Fruit fly (Drosophila melanogaster) whole organism, wandering third instar larva: ENCODE measurements around the gene asf1.

ENCODE experiments used
- Abd-B ChIP-seq: fragments of >200 bp; optimal IDR thresholded peaks from 2 replicates; lab custom pipeline; 2017; ENCODE audit warnings: missing biosample characterization, missing genetic modification characterization
- Myc ChIP-seq: fragments of >200 bp; optimal IDR thresholded peaks from 2 replicates; lab custom pipeline; 2017
- foxo ChIP-seq, 2 experiments: fragments of 200-800 bp; sonication (Bioruptor generic); optimal IDR thresholded peaks; 2 replicates in 1 of 2; 3 replicates in 1 of 2; lab custom pipeline; 2016 to 2017; ENCODE audit warnings: missing biosample characterization in 2 of 2, missing genetic modification characterization in 2 of 2
- lola ChIP-seq: fragments of >200 bp; optimal IDR thresholded peaks from 2 replicates; lab custom pipeline; 2017; ENCODE audit warnings: missing biosample characterization, missing genetic modification characterization
- sv ChIP-seq: fragments of 200-800 bp; sonication (Bioruptor generic); optimal IDR thresholded peaks from 3 replicates; lab custom pipeline; 2016; ENCODE audit warnings: missing biosample characterization, missing genetic modification characterization
- usp ChIP-seq: fragments of >200 bp; optimal IDR thresholded peaks from 2 replicates; lab custom pipeline; 2017; ENCODE audit warnings: missing biosample characterization, missing genetic modification characterization

DNA sequence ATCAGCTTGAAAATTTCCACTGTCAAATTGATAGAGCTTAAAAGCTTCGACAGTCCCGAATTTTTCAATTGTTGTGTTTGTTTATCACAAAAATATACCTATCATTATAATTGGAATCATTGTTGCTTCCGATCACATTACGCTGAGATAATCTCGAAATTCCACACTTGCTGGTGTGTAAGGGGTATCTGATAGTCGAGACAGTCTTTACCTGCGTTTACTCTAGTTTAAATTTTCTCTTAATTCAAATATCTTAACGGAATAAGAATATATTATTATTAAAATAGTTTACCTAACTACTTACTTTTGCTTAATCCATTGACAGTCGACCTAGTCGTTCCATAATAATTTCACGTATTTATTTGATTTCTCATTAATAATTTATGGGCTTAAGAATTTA lies 31.4 kb downstream of the asf1 start:
- TF ChIP-seq lola (GFP tag; lab: Kevin White, UChicago), result no peak
- TF ChIP-seq usp (GFP tag; lab: Kevin White, UChicago), result no peak
- no peak for TF ChIP-seq Myc
- no peak for TF ChIP-seq sv (GFP tag; lab: Kevin White, UChicago)
- no peak for TF ChIP-seq Abd-B (GFP tag; lab: Kevin White, UChicago)
- TF ChIP-seq foxo (GFP tag; optimal IDR thresholded peaks at IDR 0.05; lab: Kevin White, UChicago), result no peak
